Fruit fly (Drosophila melanogaster) whole organism: ENCODE results near the gene kirre.

Experiments
- CG8478 ChIP-seq: fragments of >200 bp; optimal IDR thresholded peaks from 2 replicates; lab custom pipeline; 2018; ENCODE audit warnings: inconsistent platforms
- Dll ChIP-seq: fragments of >200 bp; optimal IDR thresholded peaks from 2 replicates; lab custom pipeline; 2017
- EcR ChIP-seq, 2 experiments: fragments of >200 bp; optimal IDR thresholded peaks; 2 replicates each; lab custom pipeline; 2017; ENCODE audit warnings: missing biosample characterization in 2 of 2, missing genetic modification characterization in 2 of 2, missing genetic modification reagents in 2 of 2
- pan ChIP-seq: fragments of >200 bp; optimal IDR thresholded peaks from 2 replicates; lab custom pipeline; 2017
- psq ChIP-seq: fragments of >200 bp; optimal IDR thresholded peaks from 2 replicates; lab custom pipeline; 2017
- usp ChIP-seq: fragments of >200 bp; optimal IDR thresholded peaks from 2 replicates; lab custom pipeline; 2017; ENCODE audit warnings: missing biosample characterization, missing genetic modification characterization, mixed read lengths

dm6 chrX:3083290-3083689, 343.1 kb downstream of the kirre start:
- TF ChIP-seq EcR (GFP tag; optimal IDR thresholded peaks at IDR 0.05; lab: Kevin White, UChicago) (no peak), pan (no peak), psq (lab: Kevin White, UChicago) (no peak), CG8478 (no peak), usp (GFP tag; lab: Kevin White, UChicago) (no peak), Dll (lab: Kevin White, UChicago) (no peak)
